Worm (Caenorhabditis elegans) whole organism, midembryonic: ENCODE measurements around the gene dot-1.4.

Experiments
- T22C8.4 ChIP-seq: fragments of 200-800 bp; sonication (Bioruptor generic); IDR thresholded peaks from 2 replicates; pipeline ENCODE4 v1.3.6; 2022; ENCODE audit warnings: missing genetic modification characterization, missing compliant biosample characterization
- cog-1 ChIP-seq: sonication (generic microtip); optimal IDR thresholded peaks from 2 replicates; lab custom pipeline; 2016; ENCODE audit warnings: missing genetic modification characterization, missing compliant biosample characterization
- flt-1 ChIP-seq: fragments of 200-800 bp; sonication (Bioruptor generic); IDR thresholded peaks from 2 replicates; pipeline ENCODE4 v1.3.6; 2022; ENCODE audit warnings: missing genetic modification characterization, missing compliant biosample characterization
- klf-2 ChIP-seq: fragments of 200-800 bp; sonication (Bioruptor generic); conservative IDR thresholded peaks from 2 replicates; pipeline ENCODE4 v1.3.6; 2022; ENCODE audit warnings: missing genetic modification reagents, missing genetic modification characterization, missing compliant biosample characterization
- med-1 ChIP-seq: sonication (generic microtip); optimal IDR thresholded peaks from 2 replicates; lab custom pipeline; 2017; ENCODE audit warnings: missing genetic modification characterization, mild to moderate bottlenecking, missing compliant biosample characterization, antibody characterized with exemption, missing genetic modification reagents; ENCODE audit not compliant: insufficient read depth
- ref-1 ChIP-seq: fragments of 200-800 bp; sonication (Bioruptor generic); conservative IDR thresholded peaks from 2 replicates; pipeline ENCODE4 v1.3.6; 2022; ENCODE audit warnings: missing genetic modification reagents, missing genetic modification characterization, missing compliant biosample characterization
- ztf-23 ChIP-seq: fragments of 200-800 bp; sonication (Bioruptor generic); IDR thresholded peaks from 2 replicates; pipeline ENCODE4 v1.3.6; 2022; ENCODE audit warnings: missing genetic modification reagents, missing genetic modification characterization, missing compliant biosample characterization
- ztf-29 ChIP-seq: fragments of 200-800 bp; sonication (Bioruptor generic); IDR thresholded peaks from 2 replicates; pipeline ENCODE4 v1.3.6; 2022; ENCODE audit warnings: missing genetic modification reagents, missing genetic modification characterization, missing compliant biosample characterization

DNA sequence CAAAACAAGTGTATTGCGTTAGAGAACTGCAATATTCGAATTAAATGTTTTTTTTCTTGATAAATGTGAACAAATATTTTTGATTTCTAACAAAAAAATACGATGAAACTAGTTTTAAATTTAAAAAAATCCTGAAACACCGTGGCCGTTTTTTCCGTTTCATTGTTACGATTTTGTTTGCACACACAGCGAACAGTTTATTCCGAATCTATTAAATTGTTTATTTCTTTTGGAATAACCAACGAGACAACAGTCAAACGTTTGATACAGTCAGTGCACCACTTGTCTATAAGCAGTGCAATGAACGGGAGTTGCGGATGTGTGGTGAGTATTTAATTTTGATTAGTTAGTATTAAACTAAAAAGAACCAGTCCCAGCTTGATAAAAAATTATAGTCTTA is 14.8 kb downstream of the dot-1.4 start, which contains the start of gene Y62H9A.13:
- no peak for TF ChIP-seq T22C8.4 (GFP tag; lab: Robert Waterston, UW)
- TF ChIP-seq klf-2 (GFP tag; lab: Robert Waterston, UW), result no peak
- no peak for TF ChIP-seq cog-1
- TF ChIP-seq med-1 (GFP tag; lab: Kevin White, UChicago), result no peak
- TF ChIP-seq ztf-29 (GFP tag; lab: Robert Waterston, UW), result no peak
- no peak for TF ChIP-seq flt-1
- TF ChIP-seq ref-1, result no peak
- no peak for TF ChIP-seq ztf-23 (GFP tag; lab: Robert Waterston, UW)
